Fruit fly (Drosophila melanogaster) whole organism, embryonic: ENCODE measurements around the gene CG15742.

Experiments
- ATbp ChIP-seq: fragments of 200-800 bp; sonication (Bioruptor generic); optimal IDR thresholded peaks from 2 replicates; lab custom pipeline; 2017; ENCODE audit warnings: missing biosample characterization, mild to moderate bottlenecking, missing genetic modification characterization, missing genetic modification reagents
- Atf3 ChIP-seq: fragments of 200-800 bp; sonication (Bioruptor generic); optimal IDR thresholded peaks from 3 replicates; lab custom pipeline; 2016; ENCODE audit warnings: missing biosample characterization, missing genetic modification characterization
- B-H1 ChIP-seq: fragments of 200-800 bp; sonication (Bioruptor generic); IDR thresholded peaks from 3 replicates; pipeline ENCODE4 v1.3.6; 2022; ENCODE audit warnings: missing biosample characterization, missing genetic modification characterization
- Bdp1 ChIP-seq: fragments of 200-800 bp; sonication (Bioruptor generic); optimal IDR thresholded peaks from 3 replicates; lab custom pipeline; 2016; ENCODE audit warnings: missing biosample characterization, missing genetic modification characterization
- CG1024 ChIP-seq: fragments of 200-800 bp; sonication (Bioruptor generic); IDR thresholded peaks from 2 replicates; pipeline ENCODE4 v1.3.6; 2022; ENCODE audit warnings: missing biosample characterization, missing genetic modification characterization
- CG11247 ChIP-seq: fragments of 200-800 bp; sonication (Bioruptor generic); IDR thresholded peaks from 2 replicates; pipeline ENCODE4 v1.3.6; 2022; ENCODE audit warnings: missing biosample characterization, missing genetic modification characterization
- CG11504 ChIP-seq: fragments of 200-800 bp; sonication (Bioruptor generic); optimal IDR thresholded peaks from 3 replicates; lab custom pipeline; 2019; ENCODE audit warnings: missing biosample characterization, mild to moderate bottlenecking, missing genetic modification characterization, moderate library complexity
- CG12219 ChIP-seq: fragments of 200-800 bp; sonication (Bioruptor generic); optimal IDR thresholded peaks from 3 replicates; lab custom pipeline; 2018; ENCODE audit warnings: missing biosample characterization, mild to moderate bottlenecking, missing genetic modification characterization
- CG14050 ChIP-seq: fragments of 200-800 bp; sonication (Bioruptor generic); IDR thresholded peaks from 3 replicates; pipeline ENCODE4 v1.3.6; 2022; ENCODE audit warnings: missing biosample characterization, missing genetic modification characterization
- CG14667 ChIP-seq: fragments of 200-800 bp; sonication (Bioruptor generic); IDR thresholded peaks from 2 replicates; pipeline ENCODE4 v1.3.6; 2022; ENCODE audit warnings: missing biosample characterization, missing genetic modification characterization
- CG14860 ChIP-seq: fragments of 200-800 bp; sonication (Bioruptor generic); IDR thresholded peaks from 3 replicates; pipeline ENCODE4 v1.3.6; 2022; ENCODE audit warnings: missing biosample characterization, missing genetic modification characterization; ENCODE audit not compliant: partially characterized antibody
- CG1603 ChIP-seq: fragments of 200-800 bp; sonication (Bioruptor generic); optimal IDR thresholded peaks from 2 replicates; lab custom pipeline; 2019; ENCODE audit warnings: missing biosample characterization, mild to moderate bottlenecking, missing genetic modification characterization, moderate library complexity
- CG17912 ChIP-seq: fragments of 200-800 bp; sonication (Bioruptor generic); optimal IDR thresholded peaks from 2 replicates; lab custom pipeline; 2018; ENCODE audit warnings: missing biosample characterization, mild to moderate bottlenecking, missing genetic modification characterization
- CG18764 ChIP-seq: fragments of 200-800 bp; sonication (Bioruptor generic); optimal IDR thresholded peaks from 3 replicates; lab custom pipeline; 2016; ENCODE audit warnings: missing biosample characterization, missing genetic modification characterization
- CG31441 ChIP-seq: fragments of 200-800 bp; sonication (Bioruptor generic); IDR thresholded peaks from 2 replicates; pipeline ENCODE4 v1.3.6; 2022; ENCODE audit warnings: missing biosample characterization, missing genetic modification characterization
- CG33557 ChIP-seq: fragments of 200-800 bp; sonication (Bioruptor generic); optimal IDR thresholded peaks from 2 replicates; lab custom pipeline; 2019; ENCODE audit warnings: missing biosample characterization, mild to moderate bottlenecking, missing genetic modification characterization, moderate library complexity
- CG4707 ChIP-seq: fragments of 200-800 bp; sonication (Bioruptor generic); optimal IDR thresholded peaks from 2 replicates; lab custom pipeline; 2018; ENCODE audit warnings: missing biosample characterization, mild to moderate bottlenecking, missing genetic modification characterization, moderate library complexity
- CG5180 ChIP-seq: fragments of 200-800 bp; sonication (Bioruptor generic); optimal IDR thresholded peaks from 3 replicates; lab custom pipeline; 2017; ENCODE audit warnings: missing biosample characterization, missing genetic modification characterization, mild to moderate bottlenecking, moderate library complexity, missing genetic modification reagents
- CG8089 ChIP-seq: fragments of 200-800 bp; sonication (Bioruptor generic); optimal IDR thresholded peaks from 3 replicates; lab custom pipeline; 2016; ENCODE audit warnings: missing biosample characterization, missing genetic modification characterization
- CG8281 ChIP-seq: fragments of 200-800 bp; sonication (Bioruptor generic); optimal IDR thresholded peaks from 2 replicates; lab custom pipeline; 2018; ENCODE audit warnings: missing biosample characterization, mild to moderate bottlenecking, missing genetic modification characterization, moderate library complexity
- CrebB ChIP-seq: fragments of 200-800 bp; sonication (Bioruptor generic); optimal IDR thresholded peaks from 3 replicates; lab custom pipeline; 2018; ENCODE audit warnings: missing biosample characterization, mild to moderate bottlenecking, missing genetic modification characterization
- Deaf1 ChIP-seq: fragments of 200-800 bp; optimal IDR thresholded peaks from 3 replicates; lab custom pipeline; 2019; ENCODE audit warnings: missing biosample characterization, mild to moderate bottlenecking, missing genetic modification characterization, moderate library complexity
- Dfd ChIP-seq, 2 experiments: fragments of >200 bp; optimal IDR thresholded peaks; 2 replicates each; lab custom pipeline; 2017; ENCODE audit warnings: missing biosample characterization in 2 of 2, missing genetic modification characterization in 2 of 2
- Doc2 ChIP-seq: fragments of 200-800 bp; sonication (Bioruptor generic); IDR thresholded peaks from 2 replicates; pipeline ENCODE4 v1.3.6; 2022; ENCODE audit warnings: missing biosample characterization, missing genetic modification characterization
- E2f1 ChIP-seq: fragments of 200-800 bp; sonication (Bioruptor generic); IDR thresholded peaks from 2 replicates; pipeline ENCODE4 v1.3.6; 2022; ENCODE audit warnings: missing biosample characterization, missing genetic modification characterization
- Elba2 ChIP-seq: fragments of 200-800 bp; sonication (Bioruptor generic); optimal IDR thresholded peaks from 3 replicates; lab custom pipeline; 2016; ENCODE audit warnings: missing biosample characterization, missing genetic modification characterization
- HmgD ChIP-seq: fragments of 200-800 bp; sonication (Bioruptor generic); optimal IDR thresholded peaks from 3 replicates; lab custom pipeline; 2016; ENCODE audit warnings: missing biosample characterization, missing genetic modification characterization
- Hr3 ChIP-seq: fragments of 200-800 bp; sonication (Bioruptor generic); optimal IDR thresholded peaks from 3 replicates; lab custom pipeline; 2016; ENCODE audit warnings: missing biosample characterization, missing genetic modification characterization
- Lhr ChIP-seq: fragments of 200-800 bp; sonication (Bioruptor generic); optimal IDR thresholded peaks from 3 replicates; lab custom pipeline; 2017; ENCODE audit warnings: mild to moderate bottlenecking, missing biosample characterization, missing genetic modification reagents, missing genetic modification characterization
- Mad ChIP-seq: fragments of 200-800 bp; sonication (Bioruptor generic); optimal IDR thresholded peaks from 2 replicates; lab custom pipeline; 2016; ENCODE audit warnings: missing biosample characterization, missing genetic modification characterization
- Myb ChIP-seq: fragments of 200-800 bp; sonication (Bioruptor generic); optimal IDR thresholded peaks from 2 replicates; lab custom pipeline; 2016; ENCODE audit warnings: missing biosample characterization, missing genetic modification characterization
- TFAM ChIP-seq: fragments of 200-800 bp; sonication (Bioruptor generic); optimal IDR thresholded peaks from 2 replicates; lab custom pipeline; 2017; ENCODE audit warnings: missing biosample characterization, missing genetic modification characterization, inconsistent platforms
- crc ChIP-seq: fragments of 200-800 bp; sonication (Bioruptor generic); optimal IDR thresholded peaks from 2 replicates; lab custom pipeline; 2016; ENCODE audit warnings: missing biosample characterization, missing genetic modification characterization
- disco-r ChIP-seq: fragments of 200-800 bp; sonication (Bioruptor generic); optimal IDR thresholded peaks from 2 replicates; lab custom pipeline; 2016; ENCODE audit warnings: missing biosample characterization, missing genetic modification characterization
- exex ChIP-seq: fragments of 200-800 bp; sonication (Bioruptor generic); optimal IDR thresholded peaks from 4 replicates; lab custom pipeline; 2018; ENCODE audit warnings: missing biosample characterization, mild to moderate bottlenecking, missing genetic modification characterization, moderate library complexity
- gfzf ChIP-seq: fragments of 200-800 bp; sonication (Bioruptor generic); optimal IDR thresholded peaks from 2 replicates; lab custom pipeline; 2016; ENCODE audit warnings: missing biosample characterization, mild to moderate bottlenecking, missing genetic modification characterization, moderate library complexity
- ind ChIP-seq: fragments of 200-800 bp; sonication (Bioruptor generic); optimal IDR thresholded peaks from 3 replicates; lab custom pipeline; 2016; ENCODE audit warnings: missing biosample characterization, missing genetic modification characterization
- kah ChIP-seq: fragments of 200-800 bp; sonication (Bioruptor generic); optimal IDR thresholded peaks from 2 replicates; lab custom pipeline; 2018; ENCODE audit warnings: missing biosample characterization, mild to moderate bottlenecking, missing genetic modification characterization
- nerfin-1 ChIP-seq: fragments of 200-800 bp; sonication (Bioruptor generic); optimal IDR thresholded peaks from 3 replicates; lab custom pipeline; 2019; ENCODE audit warnings: missing biosample characterization, mild to moderate bottlenecking, missing genetic modification characterization, moderate library complexity
- oc ChIP-seq: fragments of 200-800 bp; sonication (Bioruptor generic); optimal IDR thresholded peaks from 2 replicates; lab custom pipeline; 2018; ENCODE audit warnings: missing biosample characterization, mild to moderate bottlenecking, missing genetic modification characterization, moderate library complexity
- pros ChIP-seq: fragments of 200-800 bp; sonication (Bioruptor generic); optimal IDR thresholded peaks from 3 replicates; lab custom pipeline; 2019; ENCODE audit warnings: missing biosample characterization, mild to moderate bottlenecking, missing genetic modification characterization, moderate library complexity
- repo ChIP-seq: fragments of 200-800 bp; sonication (Bioruptor generic); optimal IDR thresholded peaks from 2 replicates; lab custom pipeline; 2016; ENCODE audit warnings: missing biosample characterization, missing genetic modification characterization
- rib ChIP-seq: fragments of 200-800 bp; sonication (Bioruptor generic); IDR thresholded peaks from 2 replicates; pipeline ENCODE4 v1.3.6; 2022; ENCODE audit warnings: missing biosample characterization, missing genetic modification characterization
- schlank ChIP-seq: fragments of 200-800 bp; sonication (Bioruptor generic); optimal IDR thresholded peaks from 2 replicates; lab custom pipeline; 2018; ENCODE audit warnings: missing biosample characterization, mild to moderate bottlenecking, missing genetic modification characterization
- sima ChIP-seq: fragments of 200-800 bp; sonication (Bioruptor generic); optimal IDR thresholded peaks from 2 replicates; lab custom pipeline; 2016; ENCODE audit warnings: missing biosample characterization, missing genetic modification characterization
- so ChIP-seq: fragments of 200-800 bp; sonication (Bioruptor generic); IDR thresholded peaks from 3 replicates; pipeline ENCODE4 v1.3.6; 2022; ENCODE audit warnings: missing biosample characterization, missing genetic modification characterization
- stwl ChIP-seq: fragments of 200-800 bp; sonication (Bioruptor generic); optimal IDR thresholded peaks from 3 replicates; lab custom pipeline; 2018; ENCODE audit warnings: missing biosample characterization, mild to moderate bottlenecking, missing genetic modification characterization, moderate library complexity
- tin ChIP-seq: fragments of 200-800 bp; sonication (Bioruptor generic); optimal IDR thresholded peaks from 3 replicates; lab custom pipeline; 2016; ENCODE audit warnings: missing biosample characterization, missing genetic modification characterization
- toy ChIP-seq: fragments of 200-800 bp; sonication (Bioruptor generic); IDR thresholded peaks from 2 replicates; pipeline ENCODE4 v1.3.6; 2022; ENCODE audit warnings: missing biosample characterization, missing genetic modification characterization

The CG15742 gene

DNA sequence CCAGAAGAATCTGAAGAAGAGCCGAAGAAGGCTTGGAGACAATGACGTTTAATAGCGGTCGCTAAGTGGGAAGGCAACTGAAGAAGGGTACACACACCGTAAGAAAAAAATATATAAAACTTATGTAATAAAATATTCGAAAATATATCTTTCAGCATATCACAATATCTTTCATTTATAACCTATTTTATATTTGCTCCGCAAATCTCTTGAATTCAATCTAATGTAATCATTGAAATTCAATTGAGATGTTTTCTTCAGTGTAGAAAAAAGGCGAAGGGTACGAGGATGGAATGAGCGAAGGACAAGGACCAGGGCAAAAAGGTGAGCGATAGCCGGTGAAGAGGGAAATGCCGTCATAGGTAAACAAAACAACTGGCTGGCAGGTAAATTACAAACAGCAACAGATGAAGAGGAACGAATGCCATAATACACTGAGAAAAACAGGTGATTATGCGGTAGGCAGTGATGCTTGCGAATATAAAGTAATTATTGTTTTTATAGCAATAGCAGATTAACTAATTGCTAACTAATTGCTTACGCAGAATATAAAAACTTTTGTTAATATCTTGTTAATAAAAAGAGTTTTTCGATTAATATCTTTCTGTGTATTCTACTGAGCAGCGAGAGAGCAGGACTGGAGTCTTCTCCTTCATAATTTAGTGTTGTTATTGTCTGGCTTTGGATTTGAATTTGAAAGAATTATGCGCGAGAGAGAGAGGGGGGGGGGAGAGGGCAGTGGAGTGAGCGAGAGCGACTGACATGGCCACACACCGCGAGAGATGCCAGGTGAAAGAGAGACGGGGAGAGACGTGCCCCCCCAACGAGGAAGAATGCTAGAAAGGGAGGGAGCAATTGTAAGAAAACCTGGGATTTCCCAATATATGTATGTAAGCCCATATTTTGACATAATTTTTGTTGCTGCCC, 24.2 kb downstream of the CG15742 start (continued):
- peak; percentile 64 for TF ChIP-seq CG5180
- no peak for TF ChIP-seq CG17912
- peak; percentile 60 for TF ChIP-seq CG12219 (GFP tag; lab: Kevin White, UChicago)
- TF ChIP-seq crc (GFP tag; lab: Kevin White, UChicago), result peak; percentile 58
- no peak for TF ChIP-seq CG14860 (GFP tag; lab: Robert Waterston, UW)
- TF ChIP-seq Bdp1 (GFP tag; lab: Kevin White, UChicago), result peak; percentile 45
- TF ChIP-seq CG1603 (tag; lab: Kevin White, UChicago), result peak; percentile 79
- TF ChIP-seq CG11504 (tag; lab: Kevin White, UChicago), result peak; percentile 83
- peak; percentile 67 for TF ChIP-seq CG14667 (GFP tag; lab: Robert Waterston, UW)
- TF ChIP-seq Elba2 (GFP tag; lab: Kevin White, UChicago), result peak; percentile 80
- peak; percentile 41 for TF ChIP-seq oc (tag; lab: Kevin White, UChicago)
- TF ChIP-seq CG14050 (GFP tag; lab: Robert Waterston, UW), result peak; percentile 72
- TF ChIP-seq CG31441, result peak; percentile 89
- no peak for TF ChIP-seq HmgD
- peak; percentile 63 for TF ChIP-seq ind
- TF ChIP-seq Myb (GFP tag; lab: Kevin White, UChicago), result peak; percentile 34
- TF ChIP-seq repo, result peak; percentile 50
- peak; percentile 94 for TF ChIP-seq CG33557
- TF ChIP-seq B-H1 (GFP tag; lab: Robert Waterston, UW), result peak; percentile 69
- peak; percentile 78; the same call in 2 of the 3 replicates for TF ChIP-seq so (GFP tag; lab: Robert Waterston, UW)
- TF ChIP-seq CG4707, result peak; percentile 18
- peak; percentile 39 for TF ChIP-seq ATbp (GFP tag; lab: Kevin White, UChicago)
- peak; percentile 73 for TF ChIP-seq CG8089 (GFP tag; lab: Kevin White, UChicago)
- TF ChIP-seq CG11247 (GFP tag; lab: Robert Waterston, UW), result peak; percentile 78
- peak; percentile 79 for TF ChIP-seq E2f1 (GFP tag; lab: Robert Waterston, UW)
- TF ChIP-seq schlank (tag; lab: Kevin White, UChicago), result peak; percentile 38
- peak; percentile 87 for TF ChIP-seq tin (GFP tag; lab: Kevin White, UChicago)
- peak; percentile 56 for TF ChIP-seq CG8281
- peak; percentile 65 for TF ChIP-seq Mad
- peak; percentile 55 for TF ChIP-seq CrebB
- TF ChIP-seq stwl (tag; lab: Kevin White, UChicago), result peak; percentile 74
- TF ChIP-seq Atf3, result peak; percentile 70
- peak; percentile 62 for TF ChIP-seq pros
- peak; percentile 86 for TF ChIP-seq nerfin-1 (tag; lab: Kevin White, UChicago)
- peak; percentile 63 for TF ChIP-seq sima (GFP tag; lab: Kevin White, UChicago)
- peak; percentile 77 for TF ChIP-seq Hr3 (GFP tag; lab: Kevin White, UChicago)
- peak; percentile 52 for TF ChIP-seq Lhr
- TF ChIP-seq exex (tag; lab: Kevin White, UChicago), result no peak
- TF ChIP-seq CG18764 (GFP tag; lab: Kevin White, UChicago), result peak; percentile 42
- TF ChIP-seq Dfd (GFP tag; optimal IDR thresholded peaks at IDR 0.05; lab: Kevin White, UChicago), result no peak
- TF ChIP-seq gfzf (GFP tag; lab: Kevin White, UChicago), result no peak
- TF ChIP-seq Deaf1 (tag; lab: Kevin White, UChicago), result peak; percentile 52
- TF ChIP-seq CG1024 (GFP tag; lab: Robert Waterston, UW), result peak; percentile 81
- TF ChIP-seq kah, result peak; percentile 43
- peak; percentile 45 for TF ChIP-seq TFAM (GFP tag; lab: Kevin White, UChicago)
- TF ChIP-seq toy (GFP tag; lab: Robert Waterston, UW), result no peak
- peak; percentile 55 for TF ChIP-seq disco-r (GFP tag; lab: Kevin White, UChicago)
- 0 out of 2 replicates have a peak, but pooled peaks have one; percentile 23 for TF ChIP-seq rib (GFP tag; lab: Robert Waterston, UW)
- TF ChIP-seq Doc2 (GFP tag; lab: Robert Waterston, UW), result no peak
